Fruit fly (Drosophila melanogaster): ENCODE measurements around the gene ckd.

dm6 chr3L:3300345-3300744 is 42.7 kb downstream of the ckd start:
- TF ChIP-seq lz (GFP tag; optimal IDR thresholded peaks at IDR 0.05) (peak; percentile 67), cyc (GFP tag; optimal IDR thresholded peaks at IDR 0.05) (peak; percentile 78), eg (GFP tag; IDR thresholded peaks at IDR 0.05) (peak; percentile 79), fkh (GFP tag; optimal IDR thresholded peaks at IDR 0.05) (no peak), svp (GFP tag) (peak; percentile 84), Met (GFP tag; optimal IDR thresholded peaks at IDR 0.05) (peak; percentile 62), OdsH (GFP tag; optimal IDR thresholded peaks at IDR 0.05) (peak; percentile 39), CG31627 (GFP tag; optimal IDR thresholded peaks at IDR 0.05) (peak; percentile 59), esn (GFP tag; optimal IDR thresholded peaks at IDR 0.05) (peak; percentile 71)
